Worm (Caenorhabditis elegans) whole organism, late embryonic: ENCODE results near the gene zmp-3.

Experiments
- C38D4.7 ChIP-seq: fragments of 200-800 bp; sonication (Bioruptor generic); optimal IDR thresholded peaks from 2 replicates; lab custom pipeline; 2018; ENCODE audit warnings: mild to moderate bottlenecking, missing genetic modification characterization, moderate library complexity, missing compliant biosample characterization
- F13H6.1 ChIP-seq: sonication (generic microtip); optimal IDR thresholded peaks from 2 replicates; lab custom pipeline; 2016; ENCODE audit warnings: missing genetic modification characterization, missing compliant biosample characterization
- K02D7.2 ChIP-seq: sonication (generic microtip); optimal IDR thresholded peaks from 2 replicates; lab custom pipeline; 2017; ENCODE audit warnings: mild to moderate bottlenecking, missing genetic modification characterization, missing compliant biosample characterization
- T23F11.4 ChIP-seq: fragments of 200-800 bp; sonication (Bioruptor generic); optimal IDR thresholded peaks from 2 replicates; lab custom pipeline; 2018; ENCODE audit warnings: mild to moderate bottlenecking, missing genetic modification characterization, missing compliant biosample characterization
- Y22D7AL.16 ChIP-seq: sonication (generic microtip); optimal IDR thresholded peaks from 2 replicates; lab custom pipeline; 2016; ENCODE audit warnings: missing genetic modification characterization, missing compliant biosample characterization
- ceh-24 ChIP-seq: sonication (generic microtip); optimal IDR thresholded peaks from 2 replicates; lab custom pipeline; 2016; ENCODE audit warnings: mild to moderate bottlenecking, missing genetic modification characterization, missing compliant biosample characterization
- ceh-30 ChIP-seq: fragments of 150-350 bp; optimal IDR thresholded peaks from 2 replicates; lab custom pipeline; 2014; ENCODE audit warnings: missing biosample characterization, missing genetic modification characterization
- ceh-45 ChIP-seq: fragments of 200-800 bp; sonication (Bioruptor generic); IDR thresholded peaks from 2 replicates; pipeline ENCODE4 v1.3.6; 2022; ENCODE audit warnings: missing genetic modification reagents, missing genetic modification characterization, missing compliant biosample characterization
- che-1 ChIP-seq: sonication (generic microtip); optimal IDR thresholded peaks from 2 replicates; lab custom pipeline; 2016; ENCODE audit warnings: mild to moderate bottlenecking, missing genetic modification characterization, missing compliant biosample characterization
- elt-2 ChIP-seq: sonication (generic microtip); optimal IDR thresholded peaks from 2 replicates; lab custom pipeline; 2016; ENCODE audit warnings: missing genetic modification reagents, missing genetic modification characterization, missing compliant biosample characterization
- ets-4 ChIP-seq: sonication (generic microtip); optimal IDR thresholded peaks from 2 replicates; lab custom pipeline; 2016; ENCODE audit warnings: missing genetic modification characterization, missing compliant biosample characterization
- fkh-6 ChIP-seq: sonication (generic microtip); optimal IDR thresholded peaks from 2 replicates; lab custom pipeline; 2016; ENCODE audit warnings: missing genetic modification characterization, missing compliant biosample characterization
- hlh-15 ChIP-seq: sonication (generic microtip); optimal IDR thresholded peaks from 2 replicates; lab custom pipeline; 2016; ENCODE audit warnings: missing genetic modification characterization, missing compliant biosample characterization
- hlh-6 ChIP-seq: sonication (generic microtip); optimal IDR thresholded peaks from 2 replicates; lab custom pipeline; 2016; ENCODE audit warnings: missing genotype, missing genetic modification characterization, missing compliant biosample characterization
- hlh-8 ChIP-seq: sonication (generic microtip); optimal IDR thresholded peaks from 2 replicates; lab custom pipeline; 2016; ENCODE audit warnings: missing genotype, missing genetic modification characterization, missing compliant biosample characterization
- lim-6 ChIP-seq: sonication (generic microtip); optimal IDR thresholded peaks from 2 replicates; lab custom pipeline; 2016; ENCODE audit warnings: missing genetic modification characterization, missing compliant biosample characterization
- mec-3 ChIP-seq: sonication (generic microtip); optimal IDR thresholded peaks from 2 replicates; lab custom pipeline; 2016; ENCODE audit warnings: borderline replicate concordance, missing genetic modification characterization, missing compliant biosample characterization
- nfya-1 ChIP-seq: sonication (generic microtip); optimal IDR thresholded peaks from 2 replicates; lab custom pipeline; 2017; ENCODE audit warnings: missing genetic modification characterization, mild to moderate bottlenecking, missing compliant biosample characterization, antibody characterized with exemption, moderate library complexity
- nhr-11 ChIP-seq: fragments of 150-350 bp; optimal IDR thresholded peaks from 2 replicates; lab custom pipeline; 2014; ENCODE audit warnings: missing biosample characterization, missing genetic modification characterization
- npax-4 ChIP-seq: sonication (generic microtip); optimal IDR thresholded peaks from 2 replicates; lab custom pipeline; 2016; ENCODE audit warnings: missing genetic modification characterization, missing compliant biosample characterization
- pat-9 ChIP-seq: fragments of 200-800 bp; sonication (Bioruptor generic); optimal IDR thresholded peaks from 2 replicates; lab custom pipeline; 2018; ENCODE audit warnings: mild to moderate bottlenecking, missing genetic modification characterization, moderate library complexity, missing compliant biosample characterization
- pha-2 ChIP-seq: sonication (generic microtip); optimal IDR thresholded peaks from 2 replicates; lab custom pipeline; 2017; ENCODE audit warnings: mild to moderate bottlenecking, missing genetic modification characterization, missing compliant biosample characterization
- pha-4 ChIP-seq: fragments of 150-350 bp; optimal IDR thresholded peaks from 2 replicates; lab custom pipeline; 2018; ENCODE audit warnings: missing biosample characterization, missing genetic modification reagents, missing genetic modification characterization
- pqm-1 ChIP-seq: sonication (generic microtip); optimal IDR thresholded peaks from 2 replicates; lab custom pipeline; 2016; ENCODE audit warnings: missing genetic modification characterization, missing compliant biosample characterization
- pros-1 ChIP-seq: fragments of 150-350 bp; optimal IDR thresholded peaks from 2 replicates; lab custom pipeline; 2014; ENCODE audit warnings: missing biosample characterization, missing genetic modification reagents, missing genetic modification characterization
- ref-2 ChIP-seq: sonication (generic microtip); optimal IDR thresholded peaks from 2 replicates; lab custom pipeline; 2016; ENCODE audit warnings: missing genetic modification characterization, missing compliant biosample characterization
- rnt-1 ChIP-seq: sonication (generic microtip); optimal IDR thresholded peaks from 2 replicates; lab custom pipeline; 2016; ENCODE audit warnings: missing genetic modification characterization, missing compliant biosample characterization
- sox-4 ChIP-seq: sonication (generic microtip); optimal IDR thresholded peaks from 2 replicates; lab custom pipeline; 2017; ENCODE audit warnings: mild to moderate bottlenecking, missing genetic modification characterization, inconsistent platforms, missing compliant biosample characterization
- tbx-2 ChIP-seq: sonication (generic microtip); optimal IDR thresholded peaks from 2 replicates; lab custom pipeline; 2016; ENCODE audit warnings: missing genetic modification characterization, missing compliant biosample characterization
- unc-3 ChIP-seq, 2 experiments: fragments of 200-800 bp in 1 of 2; sonication (Bioruptor generic) in 1 of 2; sonication (generic microtip) in 1 of 2; conservative IDR thresholded peaks in 1 of 2; optimal IDR thresholded peaks in 1 of 2; 2 replicates each; pipeline versions ENCODE4 v1.3.6 to Lab custom; 2016 to 2022; ENCODE audit warnings: missing compliant biosample characterization in 2 of 2, missing genetic modification characterization in 2 of 2, missing genetic modification reagents in 1 of 2
- unc-42 ChIP-seq: sonication (generic microtip); optimal IDR thresholded peaks from 2 replicates; lab custom pipeline; 2016; ENCODE audit warnings: missing genotype, missing genetic modification characterization, missing compliant biosample characterization
- unc-86 ChIP-seq: sonication (generic microtip); optimal IDR thresholded peaks from 2 replicates; lab custom pipeline; 2016; ENCODE audit warnings: missing genetic modification characterization, missing compliant biosample characterization
- zip-5 ChIP-seq: sonication (generic microtip); optimal IDR thresholded peaks from 2 replicates; lab custom pipeline; 2016; ENCODE audit warnings: missing genetic modification characterization, missing compliant biosample characterization

The zmp-3 gene

DNA sequence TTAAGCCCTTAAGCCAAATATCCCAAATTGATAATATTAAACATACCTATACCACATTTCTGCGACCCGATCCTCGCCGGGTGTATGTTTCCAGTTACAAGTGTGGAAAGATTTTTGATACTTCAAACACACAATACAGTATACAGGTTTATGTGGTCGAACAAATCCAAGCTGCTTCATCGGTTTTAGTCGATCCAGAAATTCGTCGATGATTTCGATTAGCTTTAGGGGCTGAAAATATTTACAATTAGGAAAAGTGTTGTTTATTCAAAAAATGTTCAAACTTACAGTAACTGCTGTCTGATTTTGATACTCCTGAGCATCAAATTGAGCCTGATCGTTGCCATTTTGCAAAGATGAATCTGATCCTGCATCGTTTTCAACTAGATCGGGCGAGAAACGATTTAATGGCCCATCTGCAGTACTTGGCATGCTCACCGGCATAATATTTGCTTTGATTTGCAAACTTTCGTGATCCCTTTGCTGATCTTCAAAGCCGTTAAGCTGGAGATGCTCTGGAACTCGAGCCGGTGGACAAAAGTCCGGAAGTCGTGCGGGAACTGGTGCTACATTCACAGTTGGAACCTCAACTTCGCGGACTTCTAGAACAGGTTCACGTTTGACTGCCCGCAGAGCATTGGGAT lies 33.1 kb downstream of the zmp-3 start:
- TF ChIP-seq unc-42 (tag; lab: Kevin White, UChicago) (no peak), fkh-6 (tag; lab: Kevin White, UChicago) (no peak), ref-2 (no peak), hlh-6 (tag; lab: Kevin White, UChicago) (no peak), npax-4 (tag; lab: Kevin White, UChicago) (no peak), ceh-24 (no peak), ceh-45 (GFP tag; lab: Robert Waterston, UW) (no peak), pros-1 (no peak), pha-4 (tag; lab: Kevin White, UChicago) (no peak), T23F11.4 (GFP tag; lab: Kevin White, UChicago) (no peak), che-1 (tag; lab: Kevin White, UChicago) (no peak), rnt-1 (tag; lab: Kevin White, UChicago) (no peak)

DNA sequence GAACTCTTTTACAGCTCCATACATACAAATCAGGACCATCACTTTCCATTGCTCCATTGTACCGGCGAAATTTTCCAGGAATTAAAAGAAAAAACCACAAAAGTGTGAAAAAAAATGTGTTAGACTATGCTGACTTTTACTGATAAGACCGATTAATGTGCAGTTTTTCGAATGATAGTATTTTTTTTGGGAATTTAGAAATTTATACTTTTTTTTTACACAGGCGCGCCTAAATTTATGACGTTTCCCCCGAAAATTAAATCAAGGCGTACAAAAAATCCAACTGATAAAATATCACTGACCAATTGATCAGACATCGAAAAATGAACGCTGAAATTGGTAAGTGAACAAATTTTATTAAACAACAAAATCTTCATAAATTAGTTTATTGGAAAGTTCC lies 34.0 kb downstream of the zmp-3 start, which contains the start of gene folt-2:
Gene folt-2 (minus strand): TSS at position 179 of the 400 bp plus-strand sequence.
- TF ChIP-seq sox-4 (tag; lab: Kevin White, UChicago) (no peak), Y22D7AL.16 (tag; lab: Kevin White, UChicago) (no peak), hlh-8 (tag; lab: Kevin White, UChicago) (no peak)
- TF ChIP-seq, all 69 proteins: peak for 0

DNA sequence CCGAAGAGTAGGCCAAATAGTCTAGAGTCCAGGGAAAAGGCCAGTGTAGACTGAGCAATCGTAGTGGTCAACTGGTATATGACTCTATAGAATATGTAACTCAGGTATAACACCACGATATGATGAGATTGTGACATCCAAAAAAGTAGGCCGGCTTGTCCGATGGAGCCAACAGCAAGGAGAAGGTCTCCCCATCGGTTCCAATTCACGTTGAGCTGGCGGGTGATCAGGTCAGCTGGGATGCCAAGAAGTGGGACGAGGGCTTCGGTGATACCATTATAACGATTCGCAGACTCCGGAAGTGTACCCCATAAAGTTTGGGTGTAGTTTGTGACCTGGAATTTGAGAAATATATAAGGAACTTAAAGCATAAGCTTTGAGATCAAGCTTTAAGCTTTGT lies 36.5 kb downstream of the zmp-3 start:
- TF ChIP-seq elt-2 (tag; lab: Kevin White, UChicago) (no peak), ceh-24 (no peak), pqm-1 (no peak), che-1 (tag; lab: Kevin White, UChicago) (no peak), ceh-30 (tag; lab: Kevin White, UChicago) (no peak), fkh-6 (tag; lab: Kevin White, UChicago) (no peak), ceh-45 (GFP tag; lab: Robert Waterston, UW) (no peak)

DNA sequence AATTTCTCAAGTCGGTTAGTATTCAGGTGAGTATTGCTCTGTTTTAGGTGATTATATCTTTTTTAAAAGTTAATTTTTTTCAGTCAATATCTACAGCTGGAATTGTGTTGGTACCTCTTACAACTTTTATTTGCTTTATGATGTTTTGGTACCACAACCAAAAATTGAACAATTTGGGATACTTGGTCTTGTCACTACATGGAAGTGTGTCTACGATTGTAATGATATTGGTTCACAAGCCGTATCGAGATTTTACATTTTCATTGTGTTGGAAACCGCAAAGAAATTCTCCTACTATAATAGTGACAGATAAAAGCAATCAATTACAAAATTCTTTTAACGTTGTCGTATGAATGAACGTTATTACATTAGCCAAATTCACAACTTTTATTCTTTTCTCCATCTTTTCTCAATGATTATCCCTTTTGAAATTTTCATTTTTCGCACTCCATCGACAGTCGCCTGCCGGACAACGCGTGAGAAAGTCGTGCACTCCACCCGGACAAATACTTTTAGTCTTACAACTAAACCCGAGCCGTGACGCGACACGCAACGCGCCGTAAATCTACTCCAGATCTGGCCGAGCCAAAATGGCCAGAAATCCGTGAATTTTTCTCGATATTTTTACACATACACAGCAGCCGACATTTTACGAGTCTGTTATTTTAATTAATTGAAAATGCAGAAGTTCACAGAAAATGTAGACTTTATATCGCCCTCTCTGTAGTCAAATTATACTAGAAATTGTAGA lies 37.5 kb downstream of the zmp-3 start:
- no peak for TF ChIP-seq npax-4 (tag; lab: Kevin White, UChicago)
- no peak for TF ChIP-seq K02D7.2 (tag; lab: Kevin White, UChicago)
- no peak for TF ChIP-seq pat-9 (tag; lab: Kevin White, UChicago)
- no peak for TF ChIP-seq unc-3 (GFP tag; conservative IDR thresholded peaks at IDR 0.05; lab: Robert Waterston, UW)
- TF ChIP-seq unc-3 (tag; optimal IDR thresholded peaks at IDR 0.05; lab: Kevin White, UChicago): no peak
- no peak for TF ChIP-seq lim-6 (tag; lab: Kevin White, UChicago)
- TF ChIP-seq C38D4.7: no peak
- no peak for TF ChIP-seq hlh-8 (tag; lab: Kevin White, UChicago)
- TF ChIP-seq F13H6.1: no peak
- no peak for TF ChIP-seq unc-86 (tag; lab: Kevin White, UChicago)
- no peak for TF ChIP-seq zip-5 (tag; lab: Kevin White, UChicago)
- TF ChIP-seq hlh-15 (tag; lab: Kevin White, UChicago): no peak
- no peak for TF ChIP-seq ets-4
- no peak for TF ChIP-seq nfya-1 (tag; lab: Kevin White, UChicago)
- no peak for TF ChIP-seq mec-3 (tag; lab: Kevin White, UChicago)

DNA sequence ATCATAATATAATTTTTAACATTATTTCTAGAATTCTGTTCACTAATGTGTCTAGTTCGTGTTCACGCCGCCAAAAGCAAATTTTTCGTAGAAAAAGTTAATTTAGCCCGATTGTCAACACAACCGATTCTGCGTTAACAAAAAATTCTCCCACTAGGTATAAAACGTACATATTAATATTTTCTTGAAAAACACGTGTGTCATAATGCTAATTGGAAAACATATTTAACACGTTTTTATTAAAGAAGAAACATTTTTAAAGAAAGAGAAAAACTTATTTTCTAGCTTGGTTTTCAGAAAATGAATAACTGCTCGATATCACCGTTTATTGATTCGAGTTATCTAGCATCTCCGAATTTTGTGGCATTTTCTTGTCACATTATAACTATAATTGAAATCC lies 39.3 kb downstream of the zmp-3 start, which contains the start of gene srh-243:
Gene srh-243 (plus strand): TSS at position 301 of the 400 bp plus-strand sequence.
- TF ChIP-seq tbx-2 (tag; lab: Kevin White, UChicago): no peak
- TF ChIP-seq nhr-11 (tag; lab: Kevin White, UChicago): no peak
- TF ChIP-seq pha-2 (tag; lab: Kevin White, UChicago): no peak
